Worm (Caenorhabditis elegans) whole organism, mixed stage, embryonic: Measurements from ENCODE around the gene kel-1.

ENCODE experiments used
- ceh-83 ChIP-seq: fragments of 200-800 bp; sonication (Bioruptor generic); optimal IDR thresholded peaks from 2 replicates; lab custom pipeline; 2018; ENCODE audit warnings: mild to moderate bottlenecking, missing genetic modification characterization, missing compliant biosample characterization
- ces-1 ChIP-seq: fragments of 150-350 bp; optimal IDR thresholded peaks from 2 replicates; lab custom pipeline; 2014; ENCODE audit warnings: missing biosample characterization, missing genetic modification reagents, missing genetic modification characterization
- elt-1 ChIP-seq: sonication (generic microtip); optimal IDR thresholded peaks from 2 replicates; lab custom pipeline; 2017; ENCODE audit warnings: missing genetic modification characterization, mild to moderate bottlenecking, missing compliant biosample characterization, antibody characterized with exemption, moderate library complexity, borderline replicate concordance; ENCODE audit not compliant: insufficient read depth
- hlh-1 ChIP-seq: fragments of 150-350 bp; optimal IDR thresholded peaks from 2 replicates; lab custom pipeline; 2014; ENCODE audit warnings: missing biosample characterization, missing genetic modification reagents, missing genetic modification characterization
- mep-1 ChIP-seq: fragments of 150-350 bp; optimal IDR thresholded peaks from 2 replicates; lab custom pipeline; 2017; ENCODE audit warnings: missing biosample characterization, missing genetic modification reagents, missing genetic modification characterization, inconsistent platforms
- nhr-237 ChIP-seq: fragments of 150-350 bp; optimal IDR thresholded peaks from 2 replicates; lab custom pipeline; 2014; ENCODE audit warnings: missing biosample characterization, missing genetic modification characterization
- pha-4 ChIP-seq: fragments of 150-350 bp; optimal IDR thresholded peaks from 2 replicates; lab custom pipeline; 2018; ENCODE audit warnings: missing biosample characterization, missing genetic modification reagents, missing genetic modification characterization
- snpc-4 ChIP-seq: fragments of 150-350 bp; optimal IDR thresholded peaks from 2 replicates; lab custom pipeline; 2014; ENCODE audit warnings: missing biosample characterization, missing genetic modification characterization
- sptf-1 ChIP-seq: sonication (generic microtip); optimal IDR thresholded peaks from 2 replicates; lab custom pipeline; 2017; ENCODE audit warnings: mild to moderate bottlenecking, missing genetic modification characterization, moderate library complexity, missing compliant biosample characterization
- unc-39 ChIP-seq: fragments of 150-350 bp; optimal IDR thresholded peaks from 2 replicates; lab custom pipeline; 2014; ENCODE audit warnings: missing biosample characterization, missing genetic modification characterization
- unc-62 ChIP-seq: fragments of 150-350 bp; optimal IDR thresholded peaks from 2 replicates; lab custom pipeline; 2014; ENCODE audit warnings: missing biosample characterization, missing genetic modification reagents, missing genetic modification characterization
- zip-8 ChIP-seq: fragments of 150-350 bp; optimal IDR thresholded peaks from 2 replicates; lab custom pipeline; 2014; ENCODE audit warnings: missing biosample characterization, missing genetic modification characterization

ce11 chrII:11644535-11644934 lies 44.2 kb upstream of the kel-1 start:
- TF ChIP-seq elt-1, result no peak
- TF ChIP-seq zip-8 (tag; lab: Kevin White, UChicago), result no peak
- no peak for TF ChIP-seq snpc-4 (tag; lab: Kevin White, UChicago)
- no peak for TF ChIP-seq pha-4 (tag; lab: Kevin White, UChicago)
- no peak for TF ChIP-seq hlh-1 (tag; lab: Kevin White, UChicago)
- TF ChIP-seq sptf-1, result no peak
- TF ChIP-seq unc-39 (tag; lab: Kevin White, UChicago), result no peak
- no peak for TF ChIP-seq ceh-83
- no peak for TF ChIP-seq ces-1 (GFP tag; lab: Kevin White, UChicago)
- no peak for TF ChIP-seq unc-62 (GFP tag; lab: Kevin White, UChicago)
- TF ChIP-seq nhr-237 (tag; lab: Kevin White, UChicago), result no peak
- TF ChIP-seq mep-1 (tag; lab: Kevin White, UChicago), result no peak
